Worm (Caenorhabditis elegans) whole organism, L4 larva: ENCODE results near the gene F32D8.5.

Source experiments
- ZK337.2 ChIP-seq: fragments of 200-800 bp; sonication (Bioruptor generic); IDR thresholded peaks from 2 replicates; pipeline ENCODE4 v1.3.6; 2022; ENCODE audit warnings: missing genetic modification reagents, missing genetic modification characterization, missing compliant biosample characterization
- ama-1 ChIP-seq: fragments of 150-350 bp; optimal IDR thresholded peaks from 2 replicates; lab custom pipeline; 2014; ENCODE audit warnings: inconsistent platforms, mixed read lengths
- ceh-28 ChIP-seq: fragments of 150-350 bp; optimal IDR thresholded peaks from 2 replicates; lab custom pipeline; 2014; ENCODE audit warnings: missing biosample characterization, missing genetic modification reagents, missing genetic modification characterization
- fos-1 ChIP-seq: fragments of 150-350 bp; optimal IDR thresholded peaks from 2 replicates; lab custom pipeline; 2014; ENCODE audit warnings: missing biosample characterization, missing genetic modification characterization
- lin-13 ChIP-seq: fragments of 150-350 bp; optimal IDR thresholded peaks from 2 replicates; lab custom pipeline; 2014; ENCODE audit warnings: missing biosample characterization, missing genetic modification reagents, missing genetic modification characterization
- lsy-2 ChIP-seq, 2 experiments: fragments of 150-350 bp in 1 of 2; sonication (generic microtip) in 1 of 2; optimal IDR thresholded peaks; 2 replicates each; lab custom pipeline; 2014 to 2017; ENCODE audit warnings: missing biosample characterization in 2 of 2, missing genetic modification characterization in 2 of 2
- mdl-1 ChIP-seq, 2 experiments: fragments of 150-350 bp in 1 of 2; sonication (generic microtip) in 1 of 2; optimal IDR thresholded peaks; 2 replicates each; lab custom pipeline; 2014 to 2017; ENCODE audit warnings: missing biosample characterization in 2 of 2, missing genetic modification characterization in 2 of 2
- nhr-25 ChIP-seq: sonication (generic microtip); optimal IDR thresholded peaks from 2 replicates; lab custom pipeline; 2017; ENCODE audit warnings: missing genetic modification characterization, mild to moderate bottlenecking, missing compliant biosample characterization, antibody characterized with exemption, moderate library complexity, borderline replicate concordance; ENCODE audit not compliant: insufficient read depth
- pha-4 ChIP-seq, 2 experiments: fragments of 150-350 bp in 1 of 2; fragments of 200-800 bp in 1 of 2; sonication (Bioruptor generic) in 1 of 2; IDR thresholded peaks in 1 of 2; optimal IDR thresholded peaks in 1 of 2; 2 replicates each; pipeline versions ENCODE4 v1.3.6 to Lab custom; 2014 to 2022; ENCODE audit warnings: missing genetic modification characterization in 2 of 2, missing genetic modification reagents in 2 of 2, missing biosample characterization in 1 of 2, missing compliant biosample characterization in 1 of 2
- snpc-4 ChIP-seq: fragments of 150-350 bp; optimal IDR thresholded peaks from 2 replicates; lab custom pipeline; 2014; ENCODE audit warnings: missing biosample characterization, missing genetic modification characterization
- unc-62 ChIP-seq, 3 experiments: fragments of 150-350 bp in 1 of 3; sonication (generic microtip); optimal IDR thresholded peaks in 2 of 3; peaks in 1 of 3; 1 replicate in 1 of 3; 2 replicates in 2 of 3; lab custom pipeline; 2014 to 2017; ENCODE audit warnings: missing biosample characterization in 3 of 3, missing genetic modification characterization in 3 of 3, missing genetic modification reagents in 3 of 3, missing genotype in 1 of 3
- zfp-3 ChIP-seq: fragments of 200-800 bp; sonication (Bioruptor generic); conservative IDR thresholded peaks from 2 replicates; pipeline ENCODE4 v1.3.6; 2022; ENCODE audit warnings: missing genetic modification reagents, missing genetic modification characterization, missing compliant biosample characterization

ce11 chrV:10876512-10876911 is 18.1 kb upstream of the F32D8.5 start:
- TF ChIP-seq snpc-4: no peak
- no peak for TF ChIP-seq fos-1 (tag; lab: Kevin White, UChicago)
- TF ChIP-seq unc-62 (GFP tag; optimal IDR thresholded peaks at IDR 0.05 in 1 of 2; lab: Kevin White, UChicago): peak in 1 of 2 experiments; percentile 14
- no peak for TF ChIP-seq unc-62 (tag; optimal IDR thresholded peaks at IDR 0.05; lab: Kevin White, UChicago)
- no peak for TF ChIP-seq pha-4 (GFP tag; IDR thresholded peaks at IDR 0.05; lab: Robert Waterston, UW)
- no peak for TF ChIP-seq pha-4 (tag; optimal IDR thresholded peaks at IDR 0.05; lab: Kevin White, UChicago)
- no peak for TF ChIP-seq nhr-25 (tag; lab: Kevin White, UChicago)
- TF ChIP-seq zfp-3 (GFP tag; lab: Robert Waterston, UW): no peak
- peak in 1 of 2 experiments; percentile 4 for TF ChIP-seq mdl-1 (tag; optimal IDR thresholded peaks at IDR 0.05; lab: Kevin White, UChicago)
- no peak for TF ChIP-seq ceh-28 (tag; lab: Kevin White, UChicago)
- TF ChIP-seq lin-13 (GFP tag; lab: Kevin White, UChicago): no peak
- TF ChIP-seq ama-1 (lab: Kevin White, UChicago): no peak
- no peak for TF ChIP-seq ZK337.2 (GFP tag; lab: Robert Waterston, UW)
- TF ChIP-seq lsy-2 (tag; optimal IDR thresholded peaks at IDR 0.05; lab: Kevin White, UChicago): peak in 1 of 2 experiments; percentile 51
